Worm (Caenorhabditis elegans) whole organism, midembryonic: ENCODE results near the gene col-145.

ENCODE experiments used
- flt-1 ChIP-seq: fragments of 200-800 bp; sonication (Bioruptor generic); IDR thresholded peaks from 2 replicates; pipeline ENCODE4 v1.3.6; 2022; ENCODE audit warnings: missing genetic modification characterization, missing compliant biosample characterization
- klf-2 ChIP-seq: fragments of 200-800 bp; sonication (Bioruptor generic); conservative IDR thresholded peaks from 2 replicates; pipeline ENCODE4 v1.3.6; 2022; ENCODE audit warnings: missing genetic modification reagents, missing genetic modification characterization, missing compliant biosample characterization
- med-1 ChIP-seq: sonication (generic microtip); optimal IDR thresholded peaks from 2 replicates; lab custom pipeline; 2017; ENCODE audit warnings: missing genetic modification characterization, mild to moderate bottlenecking, missing compliant biosample characterization, antibody characterized with exemption, missing genetic modification reagents; ENCODE audit not compliant: insufficient read depth
- ref-1 ChIP-seq: fragments of 200-800 bp; sonication (Bioruptor generic); conservative IDR thresholded peaks from 2 replicates; pipeline ENCODE4 v1.3.6; 2022; ENCODE audit warnings: missing genetic modification reagents, missing genetic modification characterization, missing compliant biosample characterization
- ztf-23 ChIP-seq: fragments of 200-800 bp; sonication (Bioruptor generic); IDR thresholded peaks from 2 replicates; pipeline ENCODE4 v1.3.6; 2022; ENCODE audit warnings: missing genetic modification reagents, missing genetic modification characterization, missing compliant biosample characterization

- TF ChIP-seq med-1 (GFP tag; lab: Kevin White, UChicago) (no peak), ztf-23 (GFP tag; lab: Robert Waterston, UW) (no peak), ref-1 (no peak), klf-2 (GFP tag; lab: Robert Waterston, UW) (no peak), flt-1 (GFP tag; lab: Robert Waterston, UW) (no peak)
These were observed 44.6 kb upstream of the col-145 start, which contains the start of gene inx-10 for ce11 chrV:9207377-9207776.
